Fruit fly (Drosophila melanogaster): Measurements from ENCODE around the gene CG3191.

The CG3191 gene

dm6 chrX:2270557-2270930 lies 18.8 kb upstream of the CG3191 start, which contains the start of gene CG2924 (continued):
- no peak for TF ChIP-seq lola (GFP tag; optimal IDR thresholded peaks at IDR 0.05)
- no peak for TF ChIP-seq CG14965 (GFP tag; optimal IDR thresholded peaks at IDR 0.05; ENCODE audit: borderline replicate concordance)
- TF ChIP-seq corto (GFP tag; optimal IDR thresholded peaks at IDR 0.05) = no peak
- TF ChIP-seq shn (GFP tag; optimal IDR thresholded peaks at IDR 0.05) = peak; percentile 45
- TF ChIP-seq repo (GFP tag; optimal IDR thresholded peaks at IDR 0.05) = no peak
- TF ChIP-seq CG2875 (GFP tag; optimal IDR thresholded peaks at IDR 0.05) = no peak
- peak; percentile 40 for TF ChIP-seq CG13775 (GFP tag; optimal IDR thresholded peaks at IDR 0.05)
- peak; percentile 20 for TF ChIP-seq CG17802 (tag; optimal IDR thresholded peaks at IDR 0.05)
- TF ChIP-seq Ravus (GFP tag; IDR thresholded peaks at IDR 0.05) = no peak
- TF ChIP-seq Vsx1 (GFP tag; optimal IDR thresholded peaks at IDR 0.05) = no peak
- TF ChIP-seq CG3163 (GFP tag; optimal IDR thresholded peaks at IDR 0.05) = peak; percentile 54
- no peak for TF ChIP-seq nom (GFP tag; optimal IDR thresholded peaks at IDR 0.05)
- peak; percentile 59; the same call in 1 of the 2 replicates for TF ChIP-seq CG11247 (GFP tag; IDR thresholded peaks at IDR 0.05)
- TF ChIP-seq CG12769 (tag; optimal IDR thresholded peaks at IDR 0.05) = peak; percentile 73
- no peak for TF ChIP-seq dmrt11E (tag; optimal IDR thresholded peaks at IDR 0.05)
- TF ChIP-seq D19A (tag; optimal IDR thresholded peaks at IDR 0.05) = peak; percentile 26
- TF ChIP-seq H15 (GFP tag; IDR thresholded peaks at IDR 0.05) = no peak; the same call in 2 of the 3 replicates
- TF ChIP-seq mam (GFP tag; optimal IDR thresholded peaks at IDR 0.05) = peak; percentile 86
- peak; percentile 99 for TF ChIP-seq mld (GFP tag; IDR thresholded peaks at IDR 0.05; ENCODE audit: partially characterized antibody)
- TF ChIP-seq CG7556 (GFP tag; optimal IDR thresholded peaks at IDR 0.05) = no peak
- TF ChIP-seq sc (optimal IDR thresholded peaks at IDR 0.05) = no peak
- no peak for TF ChIP-seq sc (GFP tag; optimal IDR thresholded peaks at IDR 0.05)
- TF ChIP-seq her (GFP tag; optimal IDR thresholded peaks at IDR 0.05) = peak; percentile 71
- TF ChIP-seq cato (GFP tag; optimal IDR thresholded peaks at IDR 0.05; ENCODE audit: borderline replicate concordance) = no peak
- TF ChIP-seq Gug (GFP tag; IDR thresholded peaks at IDR 0.05) = peak; percentile 89; the same call in 2 of the 4 replicates
- TF ChIP-seq disco-r (GFP tag; optimal IDR thresholded peaks at IDR 0.05) = peak; percentile 47
- TF ChIP-seq ro (GFP tag; IDR thresholded peaks at IDR 0.05) = no peak
- no peak for TF ChIP-seq wor (GFP tag; IDR thresholded peaks at IDR 0.05)
- peak; percentile 94 for TF ChIP-seq Ets65A (GFP tag)
- TF ChIP-seq unpg (GFP tag; optimal IDR thresholded peaks at IDR 0.05) = no peak
- TF ChIP-seq ems (GFP tag; optimal IDR thresholded peaks at IDR 0.05) = peak; percentile 53
- no peak for TF ChIP-seq CG17568 (GFP tag; optimal IDR thresholded peaks at IDR 0.05)
- no peak for TF ChIP-seq usp (GFP tag; optimal IDR thresholded peaks at IDR 0.05)
- TF ChIP-seq CrebB (tag; optimal IDR thresholded peaks at IDR 0.05) = peak; percentile 42
- TF ChIP-seq CG4854 (GFP tag; optimal IDR thresholded peaks at IDR 0.05) = peak; percentile 13
- TF ChIP-seq CG6683 (GFP tag; optimal IDR thresholded peaks at IDR 0.05) = peak; percentile 15
- no peak for TF ChIP-seq CG6654 (GFP tag; optimal IDR thresholded peaks at IDR 0.05)
- TF ChIP-seq CG14050 (GFP tag; IDR thresholded peaks at IDR 0.05) = no peak
- peak; percentile 65 for TF ChIP-seq CG8944 (GFP tag; optimal IDR thresholded peaks at IDR 0.05)
- TF ChIP-seq CG3407 (GFP tag; optimal IDR thresholded peaks at IDR 0.05) = no peak
- TF ChIP-seq Dip2 (GFP tag; IDR thresholded peaks at IDR 0.05) = no peak
- TF ChIP-seq CG9609 (GFP tag; optimal IDR thresholded peaks at IDR 0.05) = peak; percentile 72
- TF ChIP-seq pb (GFP tag; optimal IDR thresholded peaks at IDR 0.05) = peak; percentile 59
- peak; percentile 54 for TF ChIP-seq exex (tag; optimal IDR thresholded peaks at IDR 0.05)
- TF ChIP-seq CG6854 (GFP tag; optimal IDR thresholded peaks at IDR 0.05) = no peak
- peak; percentile 84 for TF ChIP-seq CG2120 (GFP tag; optimal IDR thresholded peaks at IDR 0.05)
- no peak for TF ChIP-seq CG17359 (tag; optimal IDR thresholded peaks at IDR 0.05)
- no peak for TF ChIP-seq CG11695 (GFP tag; IDR thresholded peaks at IDR 0.05)
- TF ChIP-seq pum (GFP tag; optimal IDR thresholded peaks at IDR 0.05) = peak; percentile 52
- peak; percentile 22 for TF ChIP-seq grn (GFP tag; optimal IDR thresholded peaks at IDR 0.05)
- peak; percentile 27; the same call in 1 of the 2 replicates for TF ChIP-seq CG14441 (GFP tag; IDR thresholded peaks at IDR 0.05)

All from whole organism, embryonic.